Worm (Caenorhabditis elegans) whole organism, mixed stage, embryonic: ENCODE data around the gene Y111B2A.21.

ENCODE experiments used
- M03D4.4 ChIP-seq: sonication (generic microtip); optimal IDR thresholded peaks from 2 replicates; lab custom pipeline; 2017; ENCODE audit warnings: mild to moderate bottlenecking, missing genetic modification characterization, missing compliant biosample characterization
- ceh-39 ChIP-seq: fragments of 150-350 bp; optimal IDR thresholded peaks from 2 replicates; lab custom pipeline; 2014; ENCODE audit warnings: missing biosample characterization, missing genetic modification characterization
- ceh-83 ChIP-seq: fragments of 200-800 bp; sonication (Bioruptor generic); optimal IDR thresholded peaks from 2 replicates; lab custom pipeline; 2018; ENCODE audit warnings: mild to moderate bottlenecking, missing genetic modification characterization, missing compliant biosample characterization
- elt-1 ChIP-seq: sonication (generic microtip); optimal IDR thresholded peaks from 2 replicates; lab custom pipeline; 2017; ENCODE audit warnings: missing genetic modification characterization, mild to moderate bottlenecking, missing compliant biosample characterization, antibody characterized with exemption, moderate library complexity, borderline replicate concordance; ENCODE audit not compliant: insufficient read depth
- elt-3 ChIP-seq: fragments of 150-350 bp; optimal IDR thresholded peaks from 2 replicates; lab custom pipeline; 2014; ENCODE audit warnings: missing biosample characterization, missing genetic modification characterization
- hlh-1 ChIP-seq: fragments of 150-350 bp; optimal IDR thresholded peaks from 2 replicates; lab custom pipeline; 2014; ENCODE audit warnings: missing biosample characterization, missing genetic modification reagents, missing genetic modification characterization
- nhr-76 ChIP-seq: sonication (generic microtip); optimal IDR thresholded peaks from 2 replicates; lab custom pipeline; 2017; ENCODE audit warnings: missing biosample characterization, missing genetic modification characterization
- sem-2 ChIP-seq: fragments of 200-800 bp; sonication (Bioruptor generic); optimal IDR thresholded peaks from 2 replicates; lab custom pipeline; 2018; ENCODE audit warnings: mild to moderate bottlenecking, missing genetic modification characterization, missing compliant biosample characterization
- unc-62 ChIP-seq: fragments of 150-350 bp; optimal IDR thresholded peaks from 2 replicates; lab custom pipeline; 2014; ENCODE audit warnings: missing biosample characterization, missing genetic modification reagents, missing genetic modification characterization
- ztf-11 ChIP-seq: fragments of 150-350 bp; optimal IDR thresholded peaks from 2 replicates; lab custom pipeline; 2014; ENCODE audit warnings: missing biosample characterization, missing genetic modification characterization

Y111B2A.21 gene

DNA sequence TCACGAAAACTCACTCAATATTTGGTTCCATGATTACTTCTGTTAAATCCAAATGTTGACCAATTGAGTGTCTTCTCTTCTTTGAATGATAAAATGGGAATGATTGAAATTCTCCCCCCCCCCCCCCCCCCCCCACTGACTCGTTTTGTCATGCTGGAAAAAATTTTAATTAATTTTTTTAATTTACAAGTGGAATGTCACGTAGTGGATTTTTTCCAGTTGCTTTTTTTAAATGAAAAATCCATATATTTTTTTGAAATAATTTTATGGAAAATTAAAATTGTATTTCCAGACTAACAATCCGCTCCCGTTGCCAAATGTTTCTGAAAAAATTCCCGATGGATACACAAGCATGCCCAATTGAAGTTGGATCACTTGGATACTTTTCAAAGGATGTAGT is 43.2 kb downstream of the Y111B2A.21 start, which contains the start of gene BE10.1:
BE10.1 (minus strand) TSS at position 101 of the 400 bp plus-strand sequence.
- TF ChIP-seq M03D4.4 (tag; lab: Kevin White, UChicago) (no peak), ztf-11 (tag; lab: Kevin White, UChicago) (no peak), elt-1 (tag; lab: Kevin White, UChicago) (no peak), ceh-39 (tag; lab: Kevin White, UChicago) (no peak), hlh-1 (no peak), sem-2 (GFP tag; lab: Kevin White, UChicago) (no peak), unc-62 (GFP tag; lab: Kevin White, UChicago) (no peak), elt-3 (tag; lab: Kevin White, UChicago) (no peak), nhr-76 (no peak), ceh-83 (GFP tag; lab: Kevin White, UChicago) (no peak)
- TF ChIP-seq, all 35 proteins: peak for 0

DNA sequence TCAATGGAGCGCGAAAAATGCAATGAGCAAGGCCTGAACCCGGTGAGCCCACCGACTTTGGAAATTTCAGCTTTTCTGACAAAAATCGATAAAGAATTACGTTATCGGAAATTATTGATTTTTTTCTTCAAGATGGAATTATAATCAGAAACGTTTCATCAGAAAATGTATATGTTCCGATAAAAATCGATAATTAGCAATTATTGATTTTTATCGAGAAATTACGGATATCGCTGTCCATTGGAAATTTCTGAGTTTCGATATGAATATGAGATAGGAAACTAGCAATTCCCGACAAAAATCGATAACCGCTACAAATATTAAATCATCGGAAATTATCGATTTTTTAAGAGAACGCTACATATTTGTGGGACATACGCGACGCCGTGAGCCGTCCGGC is 48.0 kb downstream of the Y111B2A.21 start:
- TF ChIP-seq M03D4.4 (tag; lab: Kevin White, UChicago), result no peak
